Fruit fly (Drosophila melanogaster): ENCODE results near the gene Cyp4e3.
A peak's percentile ranks its signal among the peaks of the same experiment; 100 is the strongest.

Gene Cyp4e3

dm6 chr2L:9705872-9706317, 44.0 kb downstream of the Cyp4e3 start, which contains the start of gene CG31710 (continued):
- TF ChIP-seq CG6808 (GFP tag; optimal IDR thresholded peaks at IDR 0.05) (no peak), Blimp-1 (GFP tag; optimal IDR thresholded peaks at IDR 0.05) (peak; percentile 46), dsx (GFP tag; optimal IDR thresholded peaks at IDR 0.05; ENCODE audit: poor library complexity, severe bottlenecking) (peak; percentile 75), CG6163 (GFP tag; IDR thresholded peaks at IDR 0.05) (peak; percentile 48; the same call in 1 of the 3 replicates), esn (GFP tag; optimal IDR thresholded peaks at IDR 0.05) (peak; percentile 1), CG3919 (GFP tag; optimal IDR thresholded peaks at IDR 0.05) (peak; percentile 40), fkh (GFP tag; optimal IDR thresholded peaks at IDR 0.05) (peak; percentile 60), Smox (GFP tag; optimal IDR thresholded peaks at IDR 0.05) (no peak)

dm6 chr2L:9705291-9705690, 44.6 kb downstream of the Cyp4e3 start:
- TF ChIP-seq Hr38 (GFP tag; optimal IDR thresholded peaks at IDR 0.05) (no peak), CG3032 (tag; optimal IDR thresholded peaks at IDR 0.05) (no peak), topi (GFP tag; optimal IDR thresholded peaks at IDR 0.05) (no peak), CG11902 (GFP tag; optimal IDR thresholded peaks at IDR 0.05) (no peak), CG6792 (GFP tag; optimal IDR thresholded peaks at IDR 0.05) (no peak), Ets96B (tag; optimal IDR thresholded peaks at IDR 0.05) (no peak), salr (GFP tag; optimal IDR thresholded peaks at IDR 0.05) (no peak), CG1621 (tag; optimal IDR thresholded peaks at IDR 0.05) (no peak), achi (GFP tag; optimal IDR thresholded peaks at IDR 0.05) (no peak), CG11762 (GFP tag; optimal IDR thresholded peaks at IDR 0.05; ENCODE audit: insufficient read depth) (no peak)

dm6 chr2L:9704343-9704742, 45.5 kb downstream of the Cyp4e3 start:
- TF ChIP-seq Blimp-1 (GFP tag; optimal IDR thresholded peaks at IDR 0.05) (no peak), ss (GFP tag; optimal IDR thresholded peaks at IDR 0.05) (peak in 1 of 2 experiments; percentile 76), eg (GFP tag; IDR thresholded peaks at IDR 0.05) (peak; percentile 27; the same call in 1 of the 3 replicates), CG8119 (GFP tag; IDR thresholded peaks at IDR 0.05) (0 out of 3 replicates have a peak, but pooled peaks have one; percentile 14), dsx (GFP tag; optimal IDR thresholded peaks at IDR 0.05; ENCODE audit: poor library complexity, severe bottlenecking) (peak; percentile 43), CG1621 (tag; optimal IDR thresholded peaks at IDR 0.05) (no peak), CG6276 (GFP tag; optimal IDR thresholded peaks at IDR 0.05) (peak; percentile 1), CG6163 (GFP tag; IDR thresholded peaks at IDR 0.05) (0 out of 3 replicates have a peak, but pooled peaks have one; percentile 36), net (GFP tag; optimal IDR thresholded peaks at IDR 0.05) (no peak), CG4318 (GFP tag; optimal IDR thresholded peaks at IDR 0.05) (no peak)

dm6 chr2L:9703000-9703399, 46.9 kb downstream of the Cyp4e3 start:
- TF ChIP-seq fkh (GFP tag; optimal IDR thresholded peaks at IDR 0.05) (peak; percentile 25), topi (GFP tag; optimal IDR thresholded peaks at IDR 0.05) (no peak), CG6276 (GFP tag; optimal IDR thresholded peaks at IDR 0.05) (no peak)

- TF ChIP-seq Blimp-1 (GFP tag; optimal IDR thresholded peaks at IDR 0.05) (no peak), Gug (GFP tag; IDR thresholded peaks at IDR 0.05) (no peak), Hr4 (GFP tag; optimal IDR thresholded peaks at IDR 0.05) (peak; percentile 27), CG32006 (GFP tag; optimal IDR thresholded peaks at IDR 0.05) (peak; percentile 51), CG6854 (GFP tag; optimal IDR thresholded peaks at IDR 0.05) (peak; percentile 9), CG3032 (tag; optimal IDR thresholded peaks at IDR 0.05) (peak; percentile 48), achi (GFP tag; optimal IDR thresholded peaks at IDR 0.05) (peak; percentile 44), Sox15 (GFP tag; optimal IDR thresholded peaks at IDR 0.05) (no peak), CG11294 (GFP tag; IDR thresholded peaks at IDR 0.05) (no peak), Ets21C (GFP tag; optimal IDR thresholded peaks at IDR 0.05) (no peak), fd85E (GFP tag; optimal IDR thresholded peaks at IDR 0.05) (no peak), Eip78C (GFP tag) (peak; percentile 60), CG6792 (GFP tag; optimal IDR thresholded peaks at IDR 0.05) (peak; percentile 38), fkh (GFP tag; optimal IDR thresholded peaks at IDR 0.05) (peak; percentile 41), Eip75B (GFP tag; optimal IDR thresholded peaks at IDR 0.05) (peak; percentile 10), CG6276 (GFP tag; optimal IDR thresholded peaks at IDR 0.05) (no peak), acj6 (GFP tag; optimal IDR thresholded peaks at IDR 0.05) (peak; percentile 28), Lpt (GFP tag; optimal IDR thresholded peaks at IDR 0.05) (no peak), salr (GFP tag; optimal IDR thresholded peaks at IDR 0.05) (no peak), spab (GFP tag; optimal IDR thresholded peaks at IDR 0.05) (no peak), esn (GFP tag; optimal IDR thresholded peaks at IDR 0.05) (peak; percentile 51), Eip93F (GFP tag; optimal IDR thresholded peaks at IDR 0.05) (peak; percentile 55), CG6808 (GFP tag; optimal IDR thresholded peaks at IDR 0.05) (no peak), Sox14 (GFP tag; optimal IDR thresholded peaks at IDR 0.05) (peak; percentile 22), CG10669 (GFP tag; optimal IDR thresholded peaks at IDR 0.05) (no peak), CG8632 (GFP tag; optimal IDR thresholded peaks at IDR 0.05) (peak; percentile 21), CG15336 (GFP tag; IDR thresholded peaks at IDR 0.05) (no peak), eg (GFP tag; IDR thresholded peaks at IDR 0.05) (no peak)
These were observed 49.4 kb downstream of the Cyp4e3 start, which contains the start of gene pelo for dm6 chr2L:9700454-9700853. Gene pelo (plus strand): TSS chr2L:9700810.

All from whole organism, prepupa.